Worm (Caenorhabditis elegans): Measurements from ENCODE around the gene F56C3.10.

Gene F56C3.10

DNA sequence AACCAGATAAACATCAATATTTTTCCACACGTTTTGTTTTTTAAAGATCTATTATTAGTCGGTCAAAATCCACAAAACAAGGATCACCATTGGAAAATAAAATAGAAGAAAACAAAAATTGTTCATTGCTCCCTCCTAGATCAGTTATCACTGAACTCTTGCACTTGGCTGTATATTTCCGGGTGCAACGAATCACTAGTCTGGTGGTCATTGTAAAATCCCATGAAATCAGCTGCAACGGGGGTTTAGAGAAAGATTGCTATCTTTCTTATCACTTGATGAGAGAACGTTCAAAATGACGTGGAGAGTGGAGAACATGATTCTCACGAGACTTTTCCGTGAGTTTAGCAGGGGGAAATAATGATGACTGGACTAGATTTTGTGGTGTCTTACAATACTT is 14.3 kb upstream of the F56C3.10 start (continued):
- TF ChIP-seq daf-16 (GFP tag; optimal IDR thresholded peaks at IDR 0.05) (peak in 1 of 2 experiments; percentile 74), daf-16 (tag; optimal IDR thresholded peaks at IDR 0.05) (no peak)

DNA sequence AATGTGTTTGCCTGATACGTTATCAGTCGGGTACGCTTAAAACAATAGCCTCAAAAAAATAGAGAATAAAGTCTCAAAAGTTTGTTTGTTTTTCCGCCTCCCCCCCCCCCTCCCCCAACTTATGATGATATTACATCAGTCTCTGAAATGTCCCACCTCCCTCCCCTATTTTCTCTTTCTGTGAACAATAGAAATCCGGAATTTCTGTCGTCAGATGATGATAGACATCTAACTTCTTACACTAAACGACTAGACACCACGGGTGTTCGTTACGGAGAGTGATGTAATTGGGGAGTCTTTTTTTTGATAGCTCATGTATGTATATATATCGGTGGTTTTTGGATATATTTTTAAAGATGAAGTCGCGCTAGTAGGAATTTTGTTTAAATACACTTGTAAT is 13.0 kb upstream of the F56C3.10 start:
- TF ChIP-seq rbr-2 (tag; optimal IDR thresholded peaks at IDR 0.05): no peak
- no peak for TF ChIP-seq madf-5 (GFP tag; IDR thresholded peaks at IDR 0.05)
- TF ChIP-seq lin-29 (GFP tag; IDR thresholded peaks at IDR 0.05): no peak
- TF ChIP-seq hlh-30 (tag; optimal IDR thresholded peaks at IDR 0.05; ENCODE audit: insufficient read depth): peak; percentile 32
- no peak for TF ChIP-seq lin-1 (GFP tag; IDR thresholded peaks at IDR 0.05)
- TF ChIP-seq zag-1 (tag; optimal IDR thresholded peaks at IDR 0.05): no peak
- TF ChIP-seq F49E8.2 (tag; optimal IDR thresholded peaks at IDR 0.05; ENCODE audit: borderline replicate concordance): no peak
- TF ChIP-seq nhr-42 (GFP tag; IDR thresholded peaks at IDR 0.05): no peak
- no peak for TF ChIP-seq vab-7 (GFP tag; IDR thresholded peaks at IDR 0.05)
- TF ChIP-seq ceh-82 (tag; optimal IDR thresholded peaks at IDR 0.05): no peak
- TF ChIP-seq daf-19 (GFP tag; conservative IDR thresholded peaks at IDR 0.05): no peak
- no peak for TF ChIP-seq nhr-11 (tag; optimal IDR thresholded peaks at IDR 0.05)
- no peak for TF ChIP-seq tra-1 (GFP tag; IDR thresholded peaks at IDR 0.05)
- TF ChIP-seq dve-1 (tag; optimal IDR thresholded peaks at IDR 0.05; ENCODE audit: insufficient read depth): no peak
- TF ChIP-seq nhr-102 (tag; optimal IDR thresholded peaks at IDR 0.05): no peak
- TF ChIP-seq zip-11 (GFP tag; IDR thresholded peaks at IDR 0.05): peak; percentile 72; the same call in 1 of the 2 replicates
- TF ChIP-seq zip-2 (tag; optimal IDR thresholded peaks at IDR 0.05): no peak
- no peak for TF ChIP-seq dpl-1 (GFP tag; optimal IDR thresholded peaks at IDR 0.05)
- TF ChIP-seq ama-1 (optimal IDR thresholded peaks at IDR 0.05): no peak
- TF ChIP-seq ztf-7 (tag; optimal IDR thresholded peaks at IDR 0.05): peak; percentile 86
- TF ChIP-seq hlh-11 (tag; optimal IDR thresholded peaks at IDR 0.05): peak; percentile 0
- no peak for TF ChIP-seq nhr-48 (tag; optimal IDR thresholded peaks at IDR 0.05)
- no peak for TF ChIP-seq mep-1 (tag; optimal IDR thresholded peaks at IDR 0.05)
- TF ChIP-seq R02D3.7 (tag; optimal IDR thresholded peaks at IDR 0.05): no peak
- no peak for TF ChIP-seq sdz-12 (GFP tag; optimal IDR thresholded peaks at IDR 0.05)
- TF ChIP-seq nhr-28 (tag; optimal IDR thresholded peaks at IDR 0.05): no peak
- no peak for TF ChIP-seq set-16 (GFP tag; IDR thresholded peaks at IDR 0.05)
- TF ChIP-seq aha-1 (tag): no peak
- TF ChIP-seq arid-1 (GFP tag; conservative IDR thresholded peaks at IDR 0.05): no peak
- TF ChIP-seq attf-4 (tag; optimal IDR thresholded peaks at IDR 0.05): no peak
- no peak for TF ChIP-seq lir-3 (tag; optimal IDR thresholded peaks at IDR 0.05)
- no peak for TF ChIP-seq fos-1 (tag; optimal IDR thresholded peaks at IDR 0.05)

DNA sequence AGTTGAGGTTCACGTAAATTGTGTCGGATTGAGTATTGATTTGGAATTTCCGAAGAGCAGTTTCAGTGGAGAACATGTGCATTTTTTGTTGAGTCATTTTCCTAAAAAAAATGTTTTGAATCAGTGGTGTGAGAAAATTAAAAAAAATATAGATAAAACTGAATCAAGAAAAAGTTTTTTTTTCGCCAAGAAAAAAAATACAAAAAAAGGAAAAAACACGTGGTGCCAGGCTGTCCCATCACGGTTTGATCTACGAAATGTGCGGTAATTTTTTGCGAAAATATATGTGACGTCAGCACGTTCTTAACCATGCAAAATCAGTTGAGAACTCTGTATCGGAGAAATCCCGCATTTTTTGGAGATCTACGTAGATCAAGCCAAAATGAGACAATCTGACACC is 12.4 kb upstream of the F56C3.10 start, which contains the start of gene F56C3.9:
TSS of gene F56C3.9 (minus strand) at position 101 of the 400 bp plus-strand sequence.
- TF ChIP-seq unc-62 (GFP tag; optimal IDR thresholded peaks at IDR 0.05 in 1 of 2): no peak
- TF ChIP-seq unc-62 (tag; optimal IDR thresholded peaks at IDR 0.05): no peak
- no peak for TF ChIP-seq nhr-102 (tag; optimal IDR thresholded peaks at IDR 0.05)
- no peak for TF ChIP-seq tag-97 (GFP tag; IDR thresholded peaks at IDR 0.05)
- no peak for TF ChIP-seq nhr-25 (tag; optimal IDR thresholded peaks at IDR 0.05; ENCODE audit: borderline replicate concordance, insufficient read depth)
- no peak for TF ChIP-seq snpc-1.2 (GFP tag; IDR thresholded peaks at IDR 0.05)
- TF ChIP-seq mdl-1 (tag; optimal IDR thresholded peaks at IDR 0.05): no peak
- TF ChIP-seq F10B5.3 (tag; optimal IDR thresholded peaks at IDR 0.05): no peak
- TF ChIP-seq unc-39 (tag; optimal IDR thresholded peaks at IDR 0.05): no peak
- TF ChIP-seq D1046.2 (GFP tag; IDR thresholded peaks at IDR 0.05): no peak

Measured in whole organism, L4 larva.